Fruit fly (Drosophila melanogaster): ENCODE measurements around the gene CG17600.

Gene CG17600

dm6 chrX:22509085-22509484 lies 5.9 kb upstream of the CG17600 start (continued):
- TF ChIP-seq dpn (GFP tag; optimal IDR thresholded peaks at IDR 0.05) (peak; percentile 5), her (GFP tag; optimal IDR thresholded peaks at IDR 0.05) (no peak), klu (GFP tag; IDR thresholded peaks at IDR 0.05) (no peak), shn (GFP tag; optimal IDR thresholded peaks at IDR 0.05) (no peak), CG31224 (GFP tag; IDR thresholded peaks at IDR 0.05) (no peak), CG15269 (tag; optimal IDR thresholded peaks at IDR 0.05) (no peak), Hmx (GFP tag; optimal IDR thresholded peaks at IDR 0.05) (no peak), CG11560 (tag; IDR thresholded peaks at IDR 0.05) (no peak), CG12659 (GFP tag; optimal IDR thresholded peaks at IDR 0.05) (no peak), Drgx (GFP tag; IDR thresholded peaks at IDR 0.05) (no peak), CG4730 (GFP tag; IDR thresholded peaks at IDR 0.05) (no peak), nmo (GFP tag; optimal IDR thresholded peaks at IDR 0.05) (peak; percentile 65), CG6791 (GFP tag; IDR thresholded peaks at IDR 0.05; ENCODE audit: partially characterized antibody) (no peak), CG7357 (GFP tag; IDR thresholded peaks at IDR 0.05) (no peak), CG12155 (GFP tag; optimal IDR thresholded peaks at IDR 0.05) (no peak), CG5245 (GFP tag; optimal IDR thresholded peaks at IDR 0.05) (no peak), twi (tag; optimal IDR thresholded peaks at IDR 0.05) (no peak), pnt (GFP tag; optimal IDR thresholded peaks at IDR 0.05) (no peak), fd102C (GFP tag; optimal IDR thresholded peaks at IDR 0.05) (no peak), E2f1 (GFP tag; IDR thresholded peaks at IDR 0.05) (no peak), Ets97D (GFP tag; optimal IDR thresholded peaks at IDR 0.05) (no peak), gem (tag; optimal IDR thresholded peaks at IDR 0.05) (peak; percentile 65), CG30431 (GFP tag; optimal IDR thresholded peaks at IDR 0.05) (peak; percentile 2), CG6689 (GFP tag; IDR thresholded peaks at IDR 0.05) (peak; percentile 42), cg (GFP tag; optimal IDR thresholded peaks at IDR 0.05) (no peak), CG30403 (GFP tag; optimal IDR thresholded peaks at IDR 0.05) (peak; percentile 52), CG13894 (tag; optimal IDR thresholded peaks at IDR 0.05) (no peak), Sry-δ (GFP tag; optimal IDR thresholded peaks at IDR 0.05) (no peak), Ssrp (tag; optimal IDR thresholded peaks at IDR 0.05) (no peak), CG2712 (tag; optimal IDR thresholded peaks at IDR 0.05) (peak; percentile 55), Dfd (GFP tag; optimal IDR thresholded peaks at IDR 0.05) (no peak), bab2 (GFP tag; optimal IDR thresholded peaks at IDR 0.05) (peak; percentile 13), HLH4C (GFP tag; IDR thresholded peaks at IDR 0.05; ENCODE audit: partially characterized antibody) (no peak), slp2 (GFP tag; optimal IDR thresholded peaks at IDR 0.05) (no peak), sim (GFP tag; IDR thresholded peaks at IDR 0.05) (no peak), CG30020 (tag; optimal IDR thresholded peaks at IDR 0.05) (no peak), sr (GFP tag; IDR thresholded peaks at IDR 0.05) (no peak), Sin3A (optimal IDR thresholded peaks at IDR 0.05) (no peak), CG13123 (GFP tag; optimal IDR thresholded peaks at IDR 0.05) (no peak), Lpt (GFP tag; optimal IDR thresholded peaks at IDR 0.05) (no peak), stwl (tag; optimal IDR thresholded peaks at IDR 0.05) (no peak), Oaz (GFP tag; IDR thresholded peaks at IDR 0.05) (no peak), repo (GFP tag; optimal IDR thresholded peaks at IDR 0.05) (no peak), CG3995 (GFP tag; optimal IDR thresholded peaks at IDR 0.05) (no peak), crp (GFP tag; optimal IDR thresholded peaks at IDR 0.05) (no peak), Max (GFP tag; optimal IDR thresholded peaks at IDR 0.05) (no peak), NC2α (GFP tag; optimal IDR thresholded peaks at IDR 0.05) (no peak), CTCF (GFP tag; optimal IDR thresholded peaks at IDR 0.05) (no peak), NC2β (GFP tag; optimal IDR thresholded peaks at IDR 0.05) (no peak), Deaf1 (tag; optimal IDR thresholded peaks at IDR 0.05) (no peak), Atf3 (GFP tag; optimal IDR thresholded peaks at IDR 0.05) (no peak), onecut (GFP tag; IDR thresholded peaks at IDR 0.05) (no peak), Hr39 (optimal IDR thresholded peaks at IDR 0.05) (no peak), Vsx1 (GFP tag; optimal IDR thresholded peaks at IDR 0.05) (no peak)

All from whole organism, embryonic.